Fruit fly (Drosophila melanogaster): Measurements from ENCODE around the gene CG11741.

- TF ChIP-seq CG15336 (GFP tag; IDR thresholded peaks at IDR 0.05) (no peak), CG11294 (GFP tag; IDR thresholded peaks at IDR 0.05) (no peak), fd85E (GFP tag; optimal IDR thresholded peaks at IDR 0.05) (no peak), CG6854 (GFP tag; optimal IDR thresholded peaks at IDR 0.05) (no peak), lz (GFP tag; optimal IDR thresholded peaks at IDR 0.05) (no peak), CG11902 (GFP tag; optimal IDR thresholded peaks at IDR 0.05) (no peak)
Observed at dm6 chr3R:8561522-8561921, 32.8 kb upstream of the CG11741 start, which contains the start of gene pch2.
